Worm (Caenorhabditis elegans): ENCODE measurements around the gene nlp-41.

Gene nlp-41

DNA sequence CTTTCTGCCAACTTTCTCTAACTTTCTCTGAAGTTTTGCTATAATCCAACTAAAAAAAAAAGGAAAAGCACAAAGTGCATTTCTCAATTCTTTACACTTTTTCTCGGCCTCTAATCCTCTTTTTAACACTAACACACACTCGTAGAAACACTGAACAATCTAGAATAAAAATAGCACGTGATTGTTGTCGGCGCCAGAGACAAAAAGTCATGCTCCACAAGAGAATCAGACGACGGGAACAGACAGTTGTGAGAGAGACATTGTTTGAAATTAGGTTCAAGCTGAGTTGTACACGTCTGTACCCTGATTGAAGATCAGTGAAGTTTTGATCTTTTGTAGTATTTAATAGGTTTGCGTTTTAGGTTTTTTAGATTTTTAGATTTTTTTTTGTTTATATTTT is 47.7 kb downstream of the nlp-41 start (continued):
- TF ChIP-seq nhr-47 (tag; optimal IDR thresholded peaks at IDR 0.05), result peak; percentile 61
- TF ChIP-seq efl-3 (GFP tag; optimal IDR thresholded peaks at IDR 0.05), result no peak
- peak; percentile 61 for TF ChIP-seq unc-130 (tag; optimal IDR thresholded peaks at IDR 0.05)
- peak in 1 of 2 experiments; percentile 10 for TF ChIP-seq egl-27 (tag; optimal IDR thresholded peaks at IDR 0.05)
- TF ChIP-seq hpl-2 (GFP tag; optimal IDR thresholded peaks at IDR 0.05), result no peak
- TF ChIP-seq nhr-20 (tag; optimal IDR thresholded peaks at IDR 0.05), result peak; percentile 84
- TF ChIP-seq nhr-237 (tag; optimal IDR thresholded peaks at IDR 0.05), result no peak
- peak; percentile 73 for TF ChIP-seq fkh-8 (tag; optimal IDR thresholded peaks at IDR 0.05)
- TF ChIP-seq rnt-1 (tag; optimal IDR thresholded peaks at IDR 0.05), result peak; percentile 82
- TF ChIP-seq lin-39 (tag; optimal IDR thresholded peaks at IDR 0.05), result no peak
- TF ChIP-seq skn-1 (tag; optimal IDR thresholded peaks at IDR 0.05), result peak; percentile 54
- peak; percentile 59 for TF ChIP-seq dsc-1 (tag; optimal IDR thresholded peaks at IDR 0.05)
- no peak for TF ChIP-seq ceh-82 (tag; optimal IDR thresholded peaks at IDR 0.05)
- TF ChIP-seq ceh-90 (tag; optimal IDR thresholded peaks at IDR 0.05), result no peak
- TF ChIP-seq aha-1 (tag; optimal IDR thresholded peaks at IDR 0.05), result no peak
- no peak for TF ChIP-seq Y116A8C.19 (tag; optimal IDR thresholded peaks at IDR 0.05; ENCODE audit: borderline replicate concordance)
- no peak for TF ChIP-seq nhr-28 (tag; optimal IDR thresholded peaks at IDR 0.05)
- no peak for TF ChIP-seq C04F5.9 (tag; optimal IDR thresholded peaks at IDR 0.05)
- TF ChIP-seq ces-1 (GFP tag; optimal IDR thresholded peaks at IDR 0.05), result no peak
- TF ChIP-seq lin-13 (GFP tag; optimal IDR thresholded peaks at IDR 0.05), result peak; percentile 57
- peak; percentile 25 for TF ChIP-seq jun-1 (tag; optimal IDR thresholded peaks at IDR 0.05)
- TF ChIP-seq unc-98 (GFP tag; IDR thresholded peaks at IDR 0.05), result no peak
- TF ChIP-seq hlh-17 (GFP tag; optimal IDR thresholded peaks at IDR 0.05; ENCODE audit: borderline replicate concordance), result no peak
- TF ChIP-seq zip-4 (GFP tag; optimal IDR thresholded peaks at IDR 0.05), result no peak
- TF ChIP-seq irx-1 (tag; optimal IDR thresholded peaks at IDR 0.05), result peak; percentile 17
- peak; percentile 59 for TF ChIP-seq snpc-4 (tag; optimal IDR thresholded peaks at IDR 0.05)
- peak; percentile 32 to 51 for TF ChIP-seq efl-1 (optimal IDR thresholded peaks at IDR 0.05)
- peak; percentile 42 to 92 for TF ChIP-seq efl-1 (GFP tag; optimal IDR thresholded peaks at IDR 0.05 in 1 of 2)
- no peak for TF ChIP-seq aly-2 (tag; optimal IDR thresholded peaks at IDR 0.05)
- peak; percentile 84 for TF ChIP-seq nhr-77 (tag; optimal IDR thresholded peaks at IDR 0.05)
- TF ChIP-seq unc-86 (tag; optimal IDR thresholded peaks at IDR 0.05), result no peak
- TF ChIP-seq sup-37 (GFP tag; optimal IDR thresholded peaks at IDR 0.05), result peak; percentile 44
- TF ChIP-seq nhr-84 (tag; optimal IDR thresholded peaks at IDR 0.05), result no peak
- no peak for TF ChIP-seq pag-3 (tag; optimal IDR thresholded peaks at IDR 0.05; ENCODE audit: borderline replicate concordance, insufficient read depth)

DNA sequence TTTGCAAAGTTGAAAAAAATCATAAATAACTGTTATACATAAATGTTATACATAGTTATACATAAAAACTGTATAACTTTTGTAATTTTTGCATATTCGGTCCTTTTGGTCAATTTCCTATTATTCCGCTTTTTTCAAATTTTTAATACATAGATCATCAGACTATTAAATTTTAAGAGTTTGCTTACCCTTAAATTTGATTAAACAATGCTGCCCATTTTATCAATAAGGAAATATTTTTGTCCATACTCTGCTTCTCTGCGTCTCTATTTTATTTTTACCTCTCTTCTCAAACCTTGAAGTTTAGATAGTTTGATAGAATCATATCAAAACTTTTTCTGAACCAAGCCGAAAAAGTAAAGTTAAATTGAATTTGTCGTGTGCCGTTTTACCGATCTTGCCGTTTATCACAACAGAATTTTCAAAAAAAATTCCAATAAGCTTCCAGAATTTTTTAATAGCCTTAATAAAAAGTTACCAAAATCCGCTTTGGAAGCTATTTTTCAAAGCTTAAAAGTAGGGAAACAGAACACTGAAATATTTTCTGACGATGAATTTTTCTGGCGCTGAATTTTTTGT is 48.7 kb downstream of the nlp-41 start:
- TF ChIP-seq mep-1 (tag; optimal IDR thresholded peaks at IDR 0.05), result peak; percentile 6
- no peak for TF ChIP-seq egl-27 (tag; optimal IDR thresholded peaks at IDR 0.05)
- no peak for TF ChIP-seq irx-1 (tag; optimal IDR thresholded peaks at IDR 0.05)
- TF ChIP-seq fkh-4 (tag; optimal IDR thresholded peaks at IDR 0.05; ENCODE audit: borderline replicate concordance), result no peak

ce11 chrII:14599933-14600630 is 49.4 kb downstream of the nlp-41 start:
- TF ChIP-seq ama-1 (optimal IDR thresholded peaks at IDR 0.05) (peak; percentile 22), unc-98 (GFP tag; IDR thresholded peaks at IDR 0.05) (no peak), lir-3 (tag; optimal IDR thresholded peaks at IDR 0.05; ENCODE audit: poor library complexity) (no peak), nhr-90 (tag; optimal IDR thresholded peaks at IDR 0.05; ENCODE audit: poor library complexity) (peak; percentile 48), swsn-7 (tag; optimal IDR thresholded peaks at IDR 0.05) (no peak), hlh-4 (tag; optimal IDR thresholded peaks at IDR 0.05) (no peak), C16A3.4 (tag; optimal IDR thresholded peaks at IDR 0.05) (peak; percentile 18), tbx-2 (tag; optimal IDR thresholded peaks at IDR 0.05) (no peak), lsy-2 (tag; optimal IDR thresholded peaks at IDR 0.05) (peak in 1 of 2 experiments; percentile 10), unc-30 (tag; optimal IDR thresholded peaks at IDR 0.05) (no peak), dsc-1 (tag; optimal IDR thresholded peaks at IDR 0.05) (no peak), nhr-19 (GFP tag; conservative IDR thresholded peaks at IDR 0.05) (peak; percentile 31), elt-2 (tag; optimal IDR thresholded peaks at IDR 0.05) (peak; percentile 7), nhr-12 (tag; optimal IDR thresholded peaks at IDR 0.05) (no peak), elt-3 (tag; optimal IDR thresholded peaks at IDR 0.05) (peak in 4 of 6 experiments; percentile 33 to 54 (median 39)), aha-1 (tag; optimal IDR thresholded peaks at IDR 0.05) (no peak), nhr-71 (tag; optimal IDR thresholded peaks at IDR 0.05) (peak; percentile 41)

All from whole organism, L1 larva.